Worm (Caenorhabditis elegans) whole organism, L4 larva: Measurements from ENCODE around the gene gna-1.

ENCODE experiments used
- F49E8.2 ChIP-seq: sonication (generic microtip); optimal IDR thresholded peaks from 2 replicates; lab custom pipeline; 2016; ENCODE audit warnings: missing compliant biosample characterization, mild to moderate bottlenecking, missing genetic modification characterization, borderline replicate concordance
- ama-1 ChIP-seq: fragments of 150-350 bp; optimal IDR thresholded peaks from 2 replicates; lab custom pipeline; 2014; ENCODE audit warnings: inconsistent platforms, mixed read lengths
- egl-27 ChIP-seq: sonication (generic microtip); optimal IDR thresholded peaks from 3 replicates; lab custom pipeline; 2017; ENCODE audit warnings: missing biosample characterization, missing genetic modification reagents, missing genetic modification characterization
- hif-1 ChIP-seq, 2 experiments: sonication (generic microtip); optimal IDR thresholded peaks; 2 replicates each; lab custom pipeline; 2016 to 2017; ENCODE audit warnings: missing compliant biosample characterization in 2 of 2, missing genetic modification characterization in 2 of 2, missing genetic modification reagents in 2 of 2, missing genotype in 2 of 2, mild to moderate bottlenecking in 1 of 2

DNA sequence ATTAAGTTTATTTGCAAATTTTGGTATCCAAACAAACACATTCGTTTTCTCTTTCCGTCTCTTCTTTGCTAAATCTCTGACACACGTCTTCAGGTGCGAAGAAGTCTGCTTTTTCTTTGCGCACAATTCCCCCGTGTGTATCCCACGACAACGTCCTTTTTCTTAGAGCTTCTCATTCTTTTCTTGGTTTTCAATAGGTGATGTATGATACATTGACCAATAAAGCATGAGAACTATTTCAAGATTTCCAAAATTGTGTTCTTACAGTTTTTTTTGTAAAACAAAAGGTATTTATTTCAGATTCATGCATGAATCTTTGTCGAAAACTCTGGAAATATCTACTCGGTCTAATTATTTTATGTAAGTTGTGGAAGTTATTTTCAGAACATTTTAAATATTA lies 30.2 kb downstream of the gna-1 start, which contains the start of gene B0024.15:
- TF ChIP-seq F49E8.2 (no peak), hif-1 (tag; optimal IDR thresholded peaks at IDR 0.05; lab: Kevin White, UChicago) (no peak), ama-1 (lab: Kevin White, UChicago) (no peak), egl-27 (tag; lab: Kevin White, UChicago) (no peak)
